Worm (Caenorhabditis elegans) whole organism, young adult: ENCODE results near the gene srd-47.

Experiments
- B0035.1 ChIP-seq: sonication (generic microtip); optimal IDR thresholded peaks from 2 replicates; lab custom pipeline; 2016; ENCODE audit warnings: missing genetic modification characterization, mild to moderate bottlenecking, missing compliant biosample characterization, missing genotype, missing genetic modification reagents
- F39B2.1 ChIP-seq: fragments of 200-800 bp; sonication (Bioruptor generic); IDR thresholded peaks from 2 replicates; pipeline ENCODE4 v1.3.6; 2022; ENCODE audit warnings: missing genetic modification reagents, missing genetic modification characterization, missing compliant biosample characterization
- Y53G8AR.9 ChIP-seq: fragments of 200-800 bp; sonication (Bioruptor generic); conservative IDR thresholded peaks from 2 replicates; pipeline ENCODE4 v1.3.6; 2022; ENCODE audit warnings: missing genetic modification reagents, missing genetic modification characterization, missing compliant biosample characterization
- cebp-2 ChIP-seq: fragments of 200-800 bp; sonication (Bioruptor generic); IDR thresholded peaks from 2 replicates; pipeline ENCODE4 v1.3.6; 2022; ENCODE audit warnings: missing genetic modification characterization, missing compliant biosample characterization
- mcd-1 ChIP-seq: fragments of 200-800 bp; sonication (Bioruptor generic); IDR thresholded peaks from 2 replicates; pipeline ENCODE4 v1.3.6; 2022; ENCODE audit warnings: missing genetic modification reagents, missing genetic modification characterization, missing compliant biosample characterization
- pha-4 ChIP-seq: fragments of 150-350 bp; sonication (generic microtip); optimal IDR thresholded peaks from 2 replicates; lab custom pipeline; 2014; ENCODE audit warnings: missing biosample characterization, missing genetic modification reagents, missing genetic modification characterization
- snpc-4 ChIP-seq, 5 experiments: fragments of 150-350 bp in 1 of 5; sonication (generic microtip) in 4 of 5; optimal IDR thresholded peaks; 2 replicates each; lab custom pipeline; 2014 to 2018; ENCODE audit warnings: missing genetic modification characterization in 5 of 5, missing biosample characterization in 3 of 5, antibody characterized with exemption in 2 of 5, mild to moderate bottlenecking in 2 of 5, missing compliant biosample characterization in 2 of 5, missing genotype in 2 of 5, moderate library complexity in 2 of 5, missing genetic modification reagents in 1 of 5
- unc-130 ChIP-seq: sonication (generic microtip); optimal IDR thresholded peaks from 2 replicates; lab custom pipeline; 2016; ENCODE audit warnings: missing genetic modification reagents, missing genetic modification characterization, missing compliant biosample characterization
- xnd-1 ChIP-seq: sonication (generic microtip); optimal IDR thresholded peaks from 2 replicates; lab custom pipeline; 2016; ENCODE audit warnings: missing genotype, missing genetic modification reagents, missing genetic modification characterization, missing compliant biosample characterization

ce11 chrX:12313779-12314178, 19.7 kb upstream of the srd-47 start:
- TF ChIP-seq snpc-4 (GFP tag; optimal IDR thresholded peaks at IDR 0.05; lab: Kevin White, UChicago) (no peak), snpc-4 (tag; optimal IDR thresholded peaks at IDR 0.05; lab: Kevin White, UChicago) (no peak), unc-130 (no peak), xnd-1 (no peak), F39B2.1 (GFP tag; lab: Robert Waterston, UW) (no peak), Y53G8AR.9 (GFP tag; lab: Robert Waterston, UW) (no peak), mcd-1 (GFP tag; lab: Robert Waterston, UW) (no peak), B0035.1 (tag; lab: Kevin White, UChicago) (no peak), pha-4 (tag; lab: Kevin White, UChicago) (no peak), cebp-2 (GFP tag; lab: Robert Waterston, UW) (no peak)
